Worm (Caenorhabditis elegans) whole organism, L1 larva: ENCODE data around the gene spe-39.

Source experiments
- aly-2 ChIP-seq: fragments of 150-350 bp; optimal IDR thresholded peaks from 2 replicates; lab custom pipeline; 2014; ENCODE audit warnings: missing biosample characterization, missing genetic modification characterization
- fkh-4 ChIP-seq: sonication (generic microtip); optimal IDR thresholded peaks from 2 replicates; lab custom pipeline; 2016; ENCODE audit warnings: missing compliant biosample characterization, missing genetic modification characterization, borderline replicate concordance
- lin-14 ChIP-seq: fragments of 200-800 bp; sonication (Bioruptor generic); optimal IDR thresholded peaks from 2 replicates; lab custom pipeline; 2018; ENCODE audit warnings: mild to moderate bottlenecking, missing genetic modification characterization, moderate library complexity, missing compliant biosample characterization
- nhr-90 ChIP-seq: sonication (generic microtip); optimal IDR thresholded peaks from 2 replicates; lab custom pipeline; 2016; ENCODE audit warnings: mild to moderate bottlenecking, missing genetic modification characterization, missing compliant biosample characterization; ENCODE audit not compliant: poor library complexity
- snu-23 ChIP-seq: sonication (generic microtip); optimal IDR thresholded peaks from 2 replicates; lab custom pipeline; 2016; ENCODE audit warnings: missing genetic modification characterization, missing compliant biosample characterization

ce11 chrV:6808962-6809361 is 23.7 kb downstream of the spe-39 start, which contains the start of gene dmsr-16:
- TF ChIP-seq nhr-90 (no peak), fkh-4 (no peak), lin-14 (no peak), snu-23 (GFP tag; lab: Kevin White, UChicago) (no peak), aly-2 (tag; lab: Kevin White, UChicago) (no peak)
